Worm (Caenorhabditis elegans): Measurements from ENCODE around the gene twk-2.

DNA sequence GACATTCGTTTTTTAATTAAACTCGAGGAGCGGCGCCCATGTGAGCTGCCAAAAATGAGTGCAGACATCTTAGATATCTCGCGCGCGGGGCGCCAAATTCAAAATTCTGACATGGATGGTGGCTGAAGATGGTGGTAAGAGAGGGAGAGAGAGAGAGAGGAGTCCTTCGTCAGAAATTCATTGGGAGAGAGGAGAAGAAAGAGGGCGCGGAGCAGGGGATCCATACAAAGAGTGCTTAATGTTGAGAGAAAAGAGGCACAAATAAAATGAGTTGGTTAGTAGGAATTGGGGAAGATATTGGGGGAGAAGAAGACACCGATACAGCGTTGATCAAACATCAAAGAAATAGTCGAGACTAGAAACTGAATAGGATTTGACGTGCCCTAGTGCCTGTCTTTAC, 502 bp upstream of the twk-2 start:
- TF ChIP-seq fkh-10 (GFP tag; optimal IDR thresholded peaks at IDR 0.05) (no peak), tbx-2 (tag; optimal IDR thresholded peaks at IDR 0.05) (no peak), ama-1 (optimal IDR thresholded peaks at IDR 0.05) (no peak), unc-86 (tag; optimal IDR thresholded peaks at IDR 0.05) (no peak), unc-3 (GFP tag; conservative IDR thresholded peaks at IDR 0.05) (no peak), unc-3 (tag; optimal IDR thresholded peaks at IDR 0.05) (no peak), dmd-4 (tag; optimal IDR thresholded peaks at IDR 0.05; ENCODE audit: borderline replicate concordance) (no peak), lim-6 (tag; optimal IDR thresholded peaks at IDR 0.05) (no peak), lin-11 (tag; optimal IDR thresholded peaks at IDR 0.05) (no peak), nhr-232 (tag; optimal IDR thresholded peaks at IDR 0.05) (no peak)
